Worm (Caenorhabditis elegans): ENCODE measurements around the gene atp-2.

atp-2 gene

DNA sequence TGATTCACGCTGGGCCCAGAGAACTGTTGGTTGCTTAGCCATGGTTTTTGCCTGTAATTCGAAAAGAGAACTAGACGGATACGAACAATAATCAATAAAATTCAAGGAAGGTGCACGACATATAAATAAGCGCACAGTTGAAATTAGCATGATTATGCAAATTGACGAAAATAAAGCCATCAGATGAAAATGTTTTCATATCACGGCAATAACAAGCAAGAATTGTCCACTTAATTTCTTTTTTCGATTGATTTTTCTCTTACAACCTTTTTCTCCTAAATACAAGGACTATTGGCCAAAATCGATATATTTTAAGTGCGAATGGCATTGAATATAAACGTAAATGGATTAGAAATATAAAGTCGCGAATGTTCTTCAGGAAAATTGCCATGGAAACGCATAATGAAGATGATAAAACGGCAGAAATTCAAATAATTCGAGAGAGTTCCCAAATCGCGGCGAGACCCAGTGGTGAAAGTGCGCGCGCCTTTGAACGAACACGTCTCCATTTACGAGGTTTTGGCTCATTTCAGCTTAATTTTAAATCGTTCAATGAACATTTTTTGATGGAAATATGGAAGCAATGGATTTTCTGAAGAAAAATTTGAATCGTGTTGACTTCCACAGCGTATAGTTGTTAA lies 46.6 kb downstream of the atp-2 start, which contains the start of the genes daf-41 and toc-1 (continued):
- TF ChIP-seq peb-1 (tag; optimal IDR thresholded peaks at IDR 0.05) (no peak), lin-11 (tag; optimal IDR thresholded peaks at IDR 0.05) (peak; percentile 68), elt-3 (tag; optimal IDR thresholded peaks at IDR 0.05) (no peak), nhr-21 (tag; optimal IDR thresholded peaks at IDR 0.05) (no peak), F13H6.1 (tag; optimal IDR thresholded peaks at IDR 0.05) (peak; percentile 4), elt-1 (tag; optimal IDR thresholded peaks at IDR 0.05) (no peak), nhr-23 (tag; optimal IDR thresholded peaks at IDR 0.05) (no peak), ztf-11 (tag; optimal IDR thresholded peaks at IDR 0.05) (no peak), lsy-2 (tag; optimal IDR thresholded peaks at IDR 0.05) (peak in 1 of 2 experiments; percentile 73), ama-1 (optimal IDR thresholded peaks at IDR 0.05) (no peak), mbf-1 (tag; optimal IDR thresholded peaks at IDR 0.05) (no peak), unc-39 (tag; optimal IDR thresholded peaks at IDR 0.05) (no peak), ceh-16 (tag; optimal IDR thresholded peaks at IDR 0.05) (no peak), snpc-4 (tag; optimal IDR thresholded peaks at IDR 0.05) (no peak), C34F6.9 (tag; optimal IDR thresholded peaks at IDR 0.05) (peak; percentile 82), sem-4 (tag; optimal IDR thresholded peaks at IDR 0.05) (no peak), alr-1 (tag; optimal IDR thresholded peaks at IDR 0.05) (no peak), skn-1 (tag; optimal IDR thresholded peaks at IDR 0.05) (no peak), lin-13 (GFP tag; optimal IDR thresholded peaks at IDR 0.05) (peak; percentile 62)

DNA sequence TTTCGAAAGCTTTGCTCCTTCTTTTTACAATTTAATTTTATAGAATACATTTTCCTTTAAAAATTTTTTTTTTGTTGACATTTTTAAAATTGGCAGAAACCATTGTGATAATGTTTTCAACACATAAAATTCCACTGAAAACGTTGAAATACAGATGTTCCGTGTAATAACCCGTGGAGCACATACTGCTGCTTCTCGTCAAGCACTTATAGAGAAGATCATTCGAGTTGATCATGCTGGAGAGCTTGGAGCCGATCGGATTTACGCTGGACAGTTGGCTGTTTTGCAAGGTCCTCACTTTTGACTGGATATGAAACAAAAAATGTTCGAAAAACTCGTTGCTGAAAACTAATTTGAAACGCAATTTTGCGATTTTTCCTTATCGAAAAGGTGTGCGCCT lies 49.5 kb downstream of the atp-2 start, which contains the start of gene clk-1:
clk-1 (plus strand) TSS at position 155 of the 400 bp plus-strand sequence.
- TF ChIP-seq F13H6.1 (tag; optimal IDR thresholded peaks at IDR 0.05) (no peak), sma-9 (GFP tag; optimal IDR thresholded peaks at IDR 0.05) (no peak), sma-9 (tag; optimal IDR thresholded peaks at IDR 0.05) (no peak), mab-5 (tag; optimal IDR thresholded peaks at IDR 0.05) (no peak), nhr-12 (tag; optimal IDR thresholded peaks at IDR 0.05) (no peak), aly-2 (tag; optimal IDR thresholded peaks at IDR 0.05) (no peak), nhr-237 (tag; optimal IDR thresholded peaks at IDR 0.05) (no peak), nhr-129 (tag; optimal IDR thresholded peaks at IDR 0.05) (no peak), sma-3 (GFP tag; optimal IDR thresholded peaks at IDR 0.05) (no peak), peb-1 (tag; optimal IDR thresholded peaks at IDR 0.05) (no peak), ceh-16 (tag; optimal IDR thresholded peaks at IDR 0.05) (no peak)

Measured in whole organism, L2 larva.